Fruit fly (Drosophila melanogaster): ENCODE data around the gene Rrp40.

The Rrp40 gene

DNA sequence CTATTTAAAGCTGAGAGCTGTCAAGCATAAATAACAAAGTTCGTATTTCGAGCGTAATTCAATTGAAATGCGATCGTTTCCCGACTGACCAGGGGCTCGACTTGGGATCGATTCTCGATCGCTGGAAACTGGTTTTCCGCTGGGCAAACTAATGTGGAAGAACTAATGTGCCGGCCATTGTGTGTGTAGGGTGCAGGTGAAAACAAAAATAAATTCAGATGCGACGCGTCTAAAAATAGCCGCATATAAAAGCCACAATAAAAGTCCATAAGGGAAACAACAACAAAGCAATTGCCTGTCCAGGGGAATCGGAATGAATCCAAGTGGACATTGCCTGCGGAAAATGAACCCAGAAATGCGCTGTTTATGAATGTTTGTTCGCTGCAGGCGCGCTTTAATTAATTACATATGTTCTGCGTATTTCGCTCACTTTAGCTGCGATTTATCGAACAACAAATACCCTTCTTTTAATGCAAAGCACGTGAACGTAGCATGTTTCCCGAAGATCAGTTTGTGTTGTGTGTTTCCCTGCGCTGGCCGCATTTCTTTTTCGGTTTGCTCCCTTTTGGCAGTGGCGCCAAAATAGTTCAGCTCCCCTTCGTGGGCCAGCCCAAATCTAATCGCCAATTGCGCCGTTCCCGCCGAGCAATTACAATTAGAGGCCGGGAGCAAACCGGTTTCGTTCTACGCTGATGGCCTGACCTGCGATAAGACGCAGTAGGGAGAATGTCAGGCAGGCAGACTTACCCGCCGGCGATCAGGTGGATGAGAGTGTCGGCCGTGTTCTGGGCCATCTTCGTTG, 5.2 kb upstream of the Rrp40 start:
- no peak for TF ChIP-seq h (optimal IDR thresholded peaks at IDR 0.05)

dm6 chr2L:1723937-1724591, 4.5 kb upstream of the Rrp40 start, which contains the start of gene Rim2:
Rim2 (minus strand) TSS chr2L:1724388.
- TF ChIP-seq Myc (optimal IDR thresholded peaks at IDR 0.05), result no peak
- no peak for TF ChIP-seq Sin3A (optimal IDR thresholded peaks at IDR 0.05)
- TF ChIP-seq ttk (optimal IDR thresholded peaks at IDR 0.05), result no peak
- TF ChIP-seq psq (optimal IDR thresholded peaks at IDR 0.05), result no peak
- TF ChIP-seq insv (optimal IDR thresholded peaks at IDR 0.05), result no peak
- TF ChIP-seq h (optimal IDR thresholded peaks at IDR 0.05), result no peak

- TF ChIP-seq Myc (optimal IDR thresholded peaks at IDR 0.05), result no peak
- no peak for TF ChIP-seq ttk (optimal IDR thresholded peaks at IDR 0.05)
- no peak for TF ChIP-seq h (optimal IDR thresholded peaks at IDR 0.05)
- no peak for TF ChIP-seq psq (optimal IDR thresholded peaks at IDR 0.05)
- TF ChIP-seq insv (optimal IDR thresholded peaks at IDR 0.05), result no peak
Measured at dm6 chr2L:1724592-1724940, 4.0 kb upstream of the Rrp40 start.

DNA sequence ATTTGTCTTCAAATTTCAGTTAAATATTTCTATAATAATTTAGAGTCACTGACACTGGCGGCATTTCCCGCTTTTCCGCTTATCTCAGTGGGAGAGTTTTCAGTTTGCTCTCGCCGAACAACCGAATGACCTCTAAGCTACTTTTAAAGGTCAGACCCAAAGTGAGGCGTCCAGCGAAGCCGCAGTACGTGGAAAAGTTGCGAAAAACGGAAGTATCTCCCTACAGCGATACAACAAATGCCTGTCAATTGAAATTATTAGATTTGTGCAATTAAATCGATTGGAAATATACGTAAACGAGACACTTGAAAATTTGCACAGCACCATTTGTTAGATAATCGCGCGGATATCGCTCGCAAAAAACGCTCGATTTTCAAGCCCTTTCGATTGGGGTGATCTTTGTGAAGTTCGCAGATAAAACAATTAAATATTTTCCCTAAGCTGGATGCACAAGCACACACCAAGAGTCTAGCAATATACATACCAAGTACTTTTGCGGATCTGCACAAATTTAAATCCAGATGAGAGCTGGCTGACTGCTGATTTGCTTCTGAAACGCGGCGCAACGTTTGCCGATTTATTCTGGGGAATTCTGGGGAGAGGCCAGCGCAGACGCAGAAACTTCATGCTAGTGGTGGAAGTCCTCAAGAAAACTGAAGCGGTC, 1.2 kb upstream of the Rrp40 start:
- no peak for TF ChIP-seq insv (optimal IDR thresholded peaks at IDR 0.05)
- TF ChIP-seq Myc (optimal IDR thresholded peaks at IDR 0.05), result no peak
- TF ChIP-seq h (optimal IDR thresholded peaks at IDR 0.05), result no peak
- TF ChIP-seq ttk (optimal IDR thresholded peaks at IDR 0.05), result no peak
- no peak for TF ChIP-seq Sin3A (optimal IDR thresholded peaks at IDR 0.05)

DNA sequence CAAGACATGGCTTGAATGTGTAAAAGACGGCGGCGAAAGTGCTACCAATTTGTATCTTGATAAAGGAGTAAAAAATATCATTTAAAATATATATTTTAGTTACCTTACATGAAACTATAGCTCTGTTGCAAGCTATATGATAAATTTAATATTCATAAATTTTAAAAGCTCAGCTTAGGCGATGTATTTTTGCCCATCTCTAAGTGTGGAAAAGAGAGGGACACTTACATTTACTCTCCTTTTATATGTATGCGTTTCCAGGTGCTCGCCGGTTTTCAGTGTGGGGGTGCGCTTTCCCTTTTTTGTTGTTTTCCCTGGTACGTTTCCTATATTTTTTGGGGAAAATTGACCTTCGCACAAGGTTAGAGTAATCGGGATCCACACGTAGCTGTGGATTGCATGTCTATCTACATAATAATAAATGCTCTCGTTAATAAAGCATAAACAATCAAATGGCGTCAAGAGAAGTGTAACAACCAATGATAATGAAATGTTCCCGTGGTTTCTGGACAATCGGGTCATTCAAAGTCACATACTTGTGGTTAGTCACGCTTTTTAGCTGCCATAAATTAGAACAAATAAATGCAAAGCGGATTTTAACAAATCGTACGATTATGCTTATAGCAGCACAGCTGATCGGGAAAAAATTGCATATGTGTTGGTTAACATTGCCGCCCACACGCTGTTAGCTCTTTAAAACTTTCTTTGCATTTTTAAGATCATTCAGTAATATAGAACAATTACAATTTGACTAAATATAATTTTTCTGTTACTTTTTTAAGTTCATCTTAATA, 509 bp upstream of the Rrp40 start:
- TF ChIP-seq Myc (optimal IDR thresholded peaks at IDR 0.05) (no peak), ttk (optimal IDR thresholded peaks at IDR 0.05) (no peak), Sin3A (optimal IDR thresholded peaks at IDR 0.05) (no peak)

- TF ChIP-seq ttk (optimal IDR thresholded peaks at IDR 0.05) (no peak), psq (optimal IDR thresholded peaks at IDR 0.05) (no peak), insv (optimal IDR thresholded peaks at IDR 0.05) (no peak), Sin3A (optimal IDR thresholded peaks at IDR 0.05) (no peak), h (optimal IDR thresholded peaks at IDR 0.05) (no peak), Myc (optimal IDR thresholded peaks at IDR 0.05) (no peak)
Measured at dm6 chr2L:1729607-1730011, 1.1 kb downstream of the Rrp40 start, which contains the start of the genes Eno and CG31937. Eno (minus strand) TSS chr2L:1729636. CG31937 (plus strand) TSS chr2L:1729887.

DNA sequence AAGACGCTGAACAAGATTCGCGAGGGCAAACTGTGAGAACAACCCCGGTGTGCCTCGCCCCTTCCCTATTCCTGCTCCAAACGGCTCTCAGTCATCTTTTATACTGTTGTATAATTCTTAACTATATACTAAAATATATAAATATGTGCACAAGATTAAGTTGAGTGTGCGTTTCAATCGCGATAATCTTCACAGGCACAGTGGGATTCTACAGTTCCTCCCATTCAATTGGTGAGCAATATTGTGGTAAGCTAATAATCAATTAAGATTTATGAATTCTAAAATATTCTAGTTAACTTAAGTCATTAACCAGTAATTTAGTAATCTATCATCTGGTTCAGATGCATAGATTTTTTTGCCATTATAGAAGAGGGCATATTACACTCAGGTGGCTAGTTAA, 2.4 kb downstream of the Rrp40 start:
- TF ChIP-seq Myc (optimal IDR thresholded peaks at IDR 0.05), result no peak
- TF ChIP-seq ttk (optimal IDR thresholded peaks at IDR 0.05), result no peak
- no peak for TF ChIP-seq insv (optimal IDR thresholded peaks at IDR 0.05)
- TF ChIP-seq Sin3A (optimal IDR thresholded peaks at IDR 0.05), result no peak
- TF ChIP-seq h (optimal IDR thresholded peaks at IDR 0.05), result no peak
- TF ChIP-seq psq (optimal IDR thresholded peaks at IDR 0.05), result no peak

DNA sequence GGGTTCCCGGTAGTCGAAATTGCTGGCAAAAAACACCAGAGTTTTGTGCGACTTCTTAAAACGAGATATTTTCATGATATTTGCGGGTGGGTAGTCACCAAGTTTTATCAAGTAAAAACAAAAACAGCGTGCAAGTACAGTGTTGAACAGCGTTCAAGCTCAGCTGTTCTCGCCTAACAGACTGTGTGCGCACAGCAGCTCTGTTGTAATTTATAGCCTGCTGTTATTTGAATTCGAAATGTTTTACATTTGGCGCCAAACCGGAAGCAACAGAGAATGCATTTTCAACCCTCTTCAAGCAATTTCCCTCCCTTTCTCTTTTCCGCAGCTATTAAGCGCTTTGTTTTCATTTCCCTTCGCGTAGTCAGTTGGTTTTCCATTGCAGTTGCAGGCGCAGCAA, 3.7 kb downstream of the Rrp40 start, which contains the start of the genes CG17652 and CG17646:
Gene CG17652 (minus strand): TSS at position 168 of the 400 bp plus-strand sequence.
Gene CG17646 (plus strand): TSS at position 336 of the 400 bp plus-strand sequence.
- no peak for TF ChIP-seq insv (optimal IDR thresholded peaks at IDR 0.05)
- no peak for TF ChIP-seq ttk (optimal IDR thresholded peaks at IDR 0.05)
- TF ChIP-seq Myc (optimal IDR thresholded peaks at IDR 0.05), result no peak
- TF ChIP-seq Sin3A (optimal IDR thresholded peaks at IDR 0.05), result no peak
- TF ChIP-seq psq (optimal IDR thresholded peaks at IDR 0.05), result no peak
- TF ChIP-seq h (optimal IDR thresholded peaks at IDR 0.05), result no peak

DNA sequence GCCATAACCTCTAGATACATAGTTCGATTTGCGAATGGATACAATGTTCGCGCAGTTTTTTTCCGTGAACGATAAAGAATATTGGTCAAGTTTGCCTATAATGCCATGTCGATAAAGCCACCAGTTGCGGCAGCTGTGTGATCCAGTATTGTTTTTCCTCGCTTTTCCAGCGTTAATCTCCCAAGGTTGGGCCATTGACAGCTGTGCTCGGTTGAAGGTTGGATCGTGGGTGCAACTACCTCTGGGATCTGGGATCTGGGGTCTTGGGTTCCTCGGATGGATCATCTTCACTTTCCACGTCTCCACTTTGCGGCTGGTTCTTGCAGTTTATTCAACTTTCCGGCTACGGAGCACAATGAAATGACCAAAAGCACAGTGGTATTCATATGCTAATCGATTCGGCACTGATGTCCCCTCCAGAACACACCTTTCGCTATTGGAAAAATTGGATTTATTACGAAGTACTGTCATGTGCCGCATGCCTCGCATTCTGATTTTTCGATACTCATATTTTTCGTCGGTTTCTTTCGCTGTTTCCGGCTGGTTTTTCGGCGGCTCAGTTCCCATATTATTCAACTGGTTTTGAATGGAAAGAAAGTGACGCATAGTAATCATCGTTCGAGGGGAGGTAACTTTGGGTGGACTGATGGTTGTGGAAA, 4.8 kb downstream of the Rrp40 start:
- TF ChIP-seq Myc (optimal IDR thresholded peaks at IDR 0.05), result no peak
- no peak for TF ChIP-seq h (optimal IDR thresholded peaks at IDR 0.05)
- no peak for TF ChIP-seq psq (optimal IDR thresholded peaks at IDR 0.05)
- no peak for TF ChIP-seq insv (optimal IDR thresholded peaks at IDR 0.05)
- no peak for TF ChIP-seq ttk (optimal IDR thresholded peaks at IDR 0.05)
- no peak for TF ChIP-seq Sin3A (optimal IDR thresholded peaks at IDR 0.05)

- TF ChIP-seq psq (optimal IDR thresholded peaks at IDR 0.05) (no peak), Sin3A (optimal IDR thresholded peaks at IDR 0.05) (no peak), ttk (optimal IDR thresholded peaks at IDR 0.05) (no peak), Myc (optimal IDR thresholded peaks at IDR 0.05) (no peak), h (optimal IDR thresholded peaks at IDR 0.05) (no peak), insv (optimal IDR thresholded peaks at IDR 0.05) (no peak)
Measured at dm6 chr2L:1735133-1735532, 6.6 kb downstream of the Rrp40 start.

dm6 chr2L:1737057-1737581, 8.6 kb downstream of the Rrp40 start:
- TF ChIP-seq Myc (optimal IDR thresholded peaks at IDR 0.05) (no peak), Sin3A (optimal IDR thresholded peaks at IDR 0.05) (no peak), insv (optimal IDR thresholded peaks at IDR 0.05) (no peak), ttk (optimal IDR thresholded peaks at IDR 0.05) (no peak), psq (optimal IDR thresholded peaks at IDR 0.05) (no peak), h (optimal IDR thresholded peaks at IDR 0.05) (no peak)
